Worm (Caenorhabditis elegans) whole organism, L3 larva: ENCODE data around the gene gck-4.
A peak's percentile ranks its signal among the peaks of the same experiment; 100 is the strongest.

Experiments used
- ceh-16 ChIP-seq: sonication (generic microtip); optimal IDR thresholded peaks from 2 replicates; lab custom pipeline; 2017; ENCODE audit warnings: missing biosample characterization, missing genetic modification characterization
- ceh-28 ChIP-seq: fragments of 150-350 bp; optimal IDR thresholded peaks from 2 replicates; lab custom pipeline; 2014; ENCODE audit warnings: missing biosample characterization, missing genetic modification reagents, missing genetic modification characterization
- daf-12 ChIP-seq: fragments of 150-350 bp; optimal IDR thresholded peaks from 2 replicates; lab custom pipeline; 2014; ENCODE audit warnings: missing biosample characterization, missing genetic modification reagents, missing genetic modification characterization
- jun-1 ChIP-seq: fragments of 150-350 bp; optimal IDR thresholded peaks from 2 replicates; lab custom pipeline; 2014; ENCODE audit warnings: missing biosample characterization, missing genetic modification reagents, missing genetic modification characterization
- lin-15B ChIP-seq: fragments of 150-350 bp; optimal IDR thresholded peaks from 2 replicates; lab custom pipeline; 2014; ENCODE audit warnings: missing biosample characterization, missing genetic modification characterization
- nhr-12 ChIP-seq: fragments of 150-350 bp; optimal IDR thresholded peaks from 2 replicates; lab custom pipeline; 2014; ENCODE audit warnings: missing biosample characterization, missing genetic modification characterization
- nhr-28 ChIP-seq: fragments of 150-350 bp; optimal IDR thresholded peaks from 2 replicates; lab custom pipeline; 2014; ENCODE audit warnings: missing biosample characterization, missing genetic modification characterization
- nhr-67 ChIP-seq: fragments of 150-350 bp; optimal IDR thresholded peaks from 2 replicates; lab custom pipeline; 2014; ENCODE audit warnings: missing biosample characterization, missing genetic modification characterization
- pha-4 ChIP-seq: fragments of 150-350 bp; optimal IDR thresholded peaks from 2 replicates; lab custom pipeline; 2014; ENCODE audit warnings: missing biosample characterization, missing genetic modification reagents, missing genetic modification characterization
- snpc-4 ChIP-seq: fragments of 150-350 bp; optimal IDR thresholded peaks from 2 replicates; lab custom pipeline; 2014; ENCODE audit warnings: missing biosample characterization, missing genetic modification characterization
- unc-39 ChIP-seq: sonication (generic microtip); optimal IDR thresholded peaks from 4 replicates; lab custom pipeline; 2017; ENCODE audit warnings: missing biosample characterization, missing genetic modification characterization
- zag-1 ChIP-seq: fragments of 150-350 bp; optimal IDR thresholded peaks from 2 replicates; lab custom pipeline; 2014; ENCODE audit warnings: missing biosample characterization, missing genetic modification characterization

DNA sequence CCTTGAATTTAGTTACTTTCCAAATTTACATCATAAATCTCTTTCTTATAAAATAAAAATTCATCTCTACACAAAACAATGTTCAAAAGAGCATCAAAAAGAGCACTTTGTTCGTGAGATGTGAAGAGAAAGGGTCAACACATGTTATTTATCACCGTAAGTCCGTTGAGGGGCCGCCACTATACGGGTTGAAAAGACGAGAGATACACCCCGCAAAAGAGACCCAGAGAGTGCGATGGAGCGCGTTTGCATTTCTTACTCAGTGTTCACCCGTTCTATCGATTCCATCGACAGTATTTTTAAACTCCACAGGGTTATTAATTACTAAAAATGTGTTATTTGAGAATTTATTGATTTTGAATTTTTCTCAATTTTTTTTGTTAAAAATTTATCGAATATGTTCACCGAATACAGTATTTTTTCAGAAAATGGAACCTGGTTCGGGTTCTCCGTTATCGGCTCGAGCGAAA, 49.9 kb downstream of the gck-4 start, which contains the start of gene pix-1:
- TF ChIP-seq nhr-28 (tag; lab: Kevin White, UChicago) (no peak), pha-4 (peak; percentile 90), unc-39 (tag; lab: Kevin White, UChicago) (no peak), jun-1 (tag; lab: Kevin White, UChicago) (no peak), nhr-67 (no peak), ceh-28 (tag; lab: Kevin White, UChicago) (peak; percentile 50), nhr-12 (tag; lab: Kevin White, UChicago) (no peak), daf-12 (tag; lab: Kevin White, UChicago) (no peak), ceh-16 (tag; lab: Kevin White, UChicago) (no peak), zag-1 (tag; lab: Kevin White, UChicago) (no peak), snpc-4 (tag; lab: Kevin White, UChicago) (peak; percentile 68), lin-15B (tag; lab: Kevin White, UChicago) (peak; percentile 44)
